Worm (Caenorhabditis elegans) whole organism, L4 larva: ENCODE measurements around the gene ncap-1.

Experiments
- Y105C5A.15 ChIP-seq: fragments of 200-800 bp; sonication (Bioruptor generic); IDR thresholded peaks from 2 replicates; pipeline ENCODE4 v1.3.6; 2022; ENCODE audit warnings: missing genetic modification characterization, missing compliant biosample characterization
- Y75B8A.6 ChIP-seq: fragments of 200-800 bp; sonication (Bioruptor generic); IDR thresholded peaks from 2 replicates; pipeline ENCODE4 v1.3.6; 2022; ENCODE audit warnings: missing genetic modification reagents, missing genetic modification characterization, missing compliant biosample characterization
- jun-1 ChIP-seq: fragments of 150-350 bp; optimal IDR thresholded peaks from 2 replicates; lab custom pipeline; 2014; ENCODE audit warnings: missing biosample characterization, missing genetic modification reagents, missing genetic modification characterization
- lsy-2 ChIP-seq, 2 experiments: fragments of 150-350 bp in 1 of 2; sonication (generic microtip) in 1 of 2; optimal IDR thresholded peaks; 2 replicates each; lab custom pipeline; 2014 to 2017; ENCODE audit warnings: missing biosample characterization in 2 of 2, missing genetic modification characterization in 2 of 2
- set-16 ChIP-seq: fragments of 200-800 bp; sonication (Bioruptor generic); IDR thresholded peaks from 2 replicates; pipeline ENCODE4 v1.3.6; 2022; ENCODE audit warnings: missing genetic modification reagents, missing genetic modification characterization, missing compliant biosample characterization

- TF ChIP-seq lsy-2 (tag; optimal IDR thresholded peaks at IDR 0.05; lab: Kevin White, UChicago) = no peak
- no peak for TF ChIP-seq jun-1 (tag; lab: Kevin White, UChicago)
- TF ChIP-seq Y105C5A.15 = no peak
- TF ChIP-seq set-16 (GFP tag; lab: Robert Waterston, UW) = no peak
- no peak for TF ChIP-seq Y75B8A.6 (GFP tag; lab: Robert Waterston, UW)
These were observed 5.6 kb downstream of the ncap-1 start, which contains the start of gene ubc-15 for ce11 chrII:2913505-2913904.
